Fruit fly (Drosophila melanogaster) whole organism, embryonic: ENCODE results near the gene CG5021.

Source experiments
- ATbp ChIP-seq: fragments of 200-800 bp; sonication (Bioruptor generic); optimal IDR thresholded peaks from 2 replicates; lab custom pipeline; 2017; ENCODE audit warnings: missing biosample characterization, mild to moderate bottlenecking, missing genetic modification characterization, missing genetic modification reagents
- Atf6 ChIP-seq: fragments of 200-800 bp; sonication (Bioruptor generic); IDR thresholded peaks from 2 replicates; pipeline ENCODE4 v1.3.6; 2022; ENCODE audit warnings: missing biosample characterization, missing genetic modification characterization
- C15 ChIP-seq: fragments of 200-800 bp; sonication (Bioruptor generic); IDR thresholded peaks from 3 replicates; pipeline ENCODE4 v1.3.6; 2022; ENCODE audit warnings: missing biosample characterization, missing genetic modification characterization
- CG10366 ChIP-seq: fragments of 200-800 bp; sonication (Bioruptor generic); IDR thresholded peaks from 2 replicates; pipeline ENCODE4 v1.3.6; 2022; ENCODE audit warnings: missing biosample characterization, missing genetic modification characterization
- CG11398 ChIP-seq: fragments of 200-800 bp; sonication (Bioruptor generic); optimal IDR thresholded peaks from 2 replicates; lab custom pipeline; 2016; ENCODE audit warnings: missing biosample characterization, missing genetic modification characterization
- CG12071 ChIP-seq: fragments of 200-800 bp; sonication (Bioruptor generic); optimal IDR thresholded peaks from 3 replicates; lab custom pipeline; 2018; ENCODE audit warnings: missing biosample characterization, mild to moderate bottlenecking, missing genetic modification characterization
- CG1233 ChIP-seq: fragments of 200-800 bp; sonication (Bioruptor generic); optimal IDR thresholded peaks from 4 replicates; lab custom pipeline; 2018; ENCODE audit warnings: missing biosample characterization, mild to moderate bottlenecking, missing genetic modification characterization
- CG12659 ChIP-seq: fragments of 200-800 bp; sonication (Bioruptor generic); optimal IDR thresholded peaks from 3 replicates; lab custom pipeline; 2017; ENCODE audit warnings: mild to moderate bottlenecking, missing biosample characterization, missing genetic modification reagents, missing genetic modification characterization
- CG12942 ChIP-seq: fragments of 200-800 bp; sonication (Bioruptor generic); optimal IDR thresholded peaks from 3 replicates; lab custom pipeline; 2016; ENCODE audit warnings: missing biosample characterization, missing genetic modification characterization
- CG15269 ChIP-seq: fragments of 200-800 bp; sonication (Bioruptor generic); optimal IDR thresholded peaks from 2 replicates; lab custom pipeline; 2018; ENCODE audit warnings: missing biosample characterization, mild to moderate bottlenecking, missing genetic modification characterization, moderate library complexity
- CG18619 ChIP-seq: fragments of 200-800 bp; sonication (Bioruptor generic); optimal IDR thresholded peaks from 3 replicates; lab custom pipeline; 2017; ENCODE audit warnings: missing biosample characterization, mild to moderate bottlenecking, missing genetic modification characterization
- CG18764 ChIP-seq: fragments of 200-800 bp; sonication (Bioruptor generic); optimal IDR thresholded peaks from 3 replicates; lab custom pipeline; 2016; ENCODE audit warnings: missing biosample characterization, missing genetic modification characterization
- CG34422 ChIP-seq: fragments of 200-800 bp; sonication (Bioruptor generic); IDR thresholded peaks from 3 replicates; pipeline ENCODE4 v1.3.6; 2022; ENCODE audit warnings: missing biosample characterization, missing genetic modification characterization
- CG4707 ChIP-seq: fragments of 200-800 bp; sonication (Bioruptor generic); optimal IDR thresholded peaks from 2 replicates; lab custom pipeline; 2018; ENCODE audit warnings: missing biosample characterization, mild to moderate bottlenecking, missing genetic modification characterization, moderate library complexity
- CG4820 ChIP-seq: fragments of 200-800 bp; sonication (Bioruptor generic); optimal IDR thresholded peaks from 3 replicates; lab custom pipeline; 2016; ENCODE audit warnings: missing biosample characterization, missing genetic modification characterization
- CG6272 ChIP-seq: fragments of 200-800 bp; sonication (Bioruptor generic); IDR thresholded peaks from 2 replicates; pipeline ENCODE4 v1.3.6; 2022; ENCODE audit warnings: missing biosample characterization, missing genetic modification characterization
- CG6683 ChIP-seq: fragments of 200-800 bp; sonication (Bioruptor generic); optimal IDR thresholded peaks from 2 replicates; lab custom pipeline; 2017; ENCODE audit warnings: missing biosample characterization, mild to moderate bottlenecking, missing genetic modification characterization, missing genetic modification reagents
- CG6689 ChIP-seq: fragments of 200-800 bp; sonication (Bioruptor generic); IDR thresholded peaks from 2 replicates; pipeline ENCODE4 v1.3.6; 2022; ENCODE audit warnings: missing biosample characterization, missing genetic modification characterization
- CG7357 ChIP-seq: fragments of 200-800 bp; sonication (Bioruptor generic); IDR thresholded peaks from 3 replicates; pipeline ENCODE4 v1.3.6; 2022; ENCODE audit warnings: missing biosample characterization, missing genetic modification characterization
- CG7839 ChIP-seq: fragments of 200-800 bp; sonication (Bioruptor generic); optimal IDR thresholded peaks from 3 replicates; lab custom pipeline; 2018; ENCODE audit warnings: missing biosample characterization, mild to moderate bottlenecking, missing genetic modification characterization, moderate library complexity
- CG9932 ChIP-seq: fragments of 200-800 bp; sonication (Bioruptor generic); IDR thresholded peaks from 2 replicates; pipeline ENCODE4 v1.3.6; 2022; ENCODE audit warnings: missing biosample characterization, missing genetic modification characterization
- CkIIα-i1 ChIP-seq: fragments of 200-800 bp; sonication (Bioruptor generic); IDR thresholded peaks from 2 replicates; pipeline ENCODE4 v1.3.6; 2022; ENCODE audit warnings: missing biosample characterization, missing genetic modification characterization
- CoRest ChIP-seq: fragments of 200-800 bp; sonication (Bioruptor generic); optimal IDR thresholded peaks from 3 replicates; lab custom pipeline; 2018; ENCODE audit warnings: missing biosample characterization, mild to moderate bottlenecking, missing genetic modification characterization, moderate library complexity
- Dad ChIP-seq: fragments of 200-800 bp; sonication (Bioruptor generic); optimal IDR thresholded peaks from 3 replicates; lab custom pipeline; 2016; ENCODE audit warnings: missing biosample characterization, missing genetic modification characterization
- Elba2 ChIP-seq: fragments of 200-800 bp; sonication (Bioruptor generic); optimal IDR thresholded peaks from 3 replicates; lab custom pipeline; 2016; ENCODE audit warnings: missing biosample characterization, missing genetic modification characterization
- Mad ChIP-seq: fragments of 200-800 bp; sonication (Bioruptor generic); optimal IDR thresholded peaks from 2 replicates; lab custom pipeline; 2016; ENCODE audit warnings: missing biosample characterization, missing genetic modification characterization
- Nf-YA ChIP-seq: fragments of 200-800 bp; sonication (Bioruptor generic); IDR thresholded peaks from 2 replicates; pipeline ENCODE4 v1.3.6; 2022; ENCODE audit warnings: missing biosample characterization, missing genetic modification characterization
- Nf-YB ChIP-seq: fragments of 200-800 bp; sonication (Bioruptor generic); optimal IDR thresholded peaks from 3 replicates; lab custom pipeline; 2019; ENCODE audit warnings: missing biosample characterization, mild to moderate bottlenecking, missing genetic modification characterization, moderate library complexity
- NfI ChIP-seq: fragments of 200-800 bp; sonication (Bioruptor generic); optimal IDR thresholded peaks from 3 replicates; lab custom pipeline; 2018; ENCODE audit warnings: missing biosample characterization, mild to moderate bottlenecking, missing genetic modification characterization, moderate library complexity
- Opbp ChIP-seq: fragments of 200-800 bp; sonication (Bioruptor generic); IDR thresholded peaks from 3 replicates; pipeline ENCODE4 v1.3.6; 2022; ENCODE audit warnings: missing biosample characterization, missing genetic modification characterization; ENCODE audit not compliant: partially characterized antibody
- Ssrp ChIP-seq: fragments of 200-800 bp; sonication (Bioruptor generic); optimal IDR thresholded peaks from 2 replicates; lab custom pipeline; 2018; ENCODE audit warnings: missing biosample characterization, mild to moderate bottlenecking, missing genetic modification characterization, moderate library complexity
- ab ChIP-seq: fragments of 200-800 bp; sonication (Bioruptor generic); optimal IDR thresholded peaks from 2 replicates; lab custom pipeline; 2016; ENCODE audit warnings: missing biosample characterization, missing genetic modification characterization
- al ChIP-seq: fragments of 200-800 bp; sonication (Bioruptor generic); IDR thresholded peaks from 2 replicates; pipeline ENCODE4 v1.3.6; 2022; ENCODE audit warnings: missing biosample characterization, missing genetic modification characterization
- amos ChIP-seq: fragments of 200-800 bp; sonication (Bioruptor generic); IDR thresholded peaks from 2 replicates; pipeline ENCODE4 v1.3.6; 2022; ENCODE audit warnings: missing biosample characterization, missing genetic modification characterization; ENCODE audit not compliant: partially characterized antibody
- chif ChIP-seq, 2 experiments: fragments of 200-800 bp; sonication (Bioruptor generic); optimal IDR thresholded peaks; 3 replicates each; lab custom pipeline; 2016; ENCODE audit warnings: missing biosample characterization in 2 of 2, missing genetic modification characterization in 2 of 2
- crc ChIP-seq: fragments of 200-800 bp; sonication (Bioruptor generic); optimal IDR thresholded peaks from 2 replicates; lab custom pipeline; 2016; ENCODE audit warnings: missing biosample characterization, missing genetic modification characterization
- dpn ChIP-seq, 2 experiments: fragments of 200-800 bp; sonication (Bioruptor generic); optimal IDR thresholded peaks; 3 replicates each; lab custom pipeline; 2016; ENCODE audit warnings: missing biosample characterization in 2 of 2, missing genetic modification characterization in 2 of 2
- gem ChIP-seq: fragments of 200-800 bp; sonication (Bioruptor generic); optimal IDR thresholded peaks from 2 replicates; lab custom pipeline; 2019; ENCODE audit warnings: missing biosample characterization, mild to moderate bottlenecking, missing genetic modification characterization, moderate library complexity
- lab ChIP-seq: fragments of 200-800 bp; sonication (Bioruptor generic); optimal IDR thresholded peaks from 3 replicates; lab custom pipeline; 2017; ENCODE audit warnings: missing biosample characterization, missing genetic modification characterization, mild to moderate bottlenecking, moderate library complexity, missing genetic modification reagents
- lilli ChIP-seq: fragments of 200-800 bp; sonication (Bioruptor generic); optimal IDR thresholded peaks from 3 replicates; lab custom pipeline; 2016; ENCODE audit warnings: missing biosample characterization, missing genetic modification characterization
- nerfin-1 ChIP-seq: fragments of 200-800 bp; sonication (Bioruptor generic); optimal IDR thresholded peaks from 3 replicates; lab custom pipeline; 2019; ENCODE audit warnings: missing biosample characterization, mild to moderate bottlenecking, missing genetic modification characterization, moderate library complexity
- nmo ChIP-seq: fragments of 200-800 bp; sonication (Bioruptor generic); optimal IDR thresholded peaks from 2 replicates; lab custom pipeline; 2018; ENCODE audit warnings: missing biosample characterization, mild to moderate bottlenecking, missing genetic modification characterization, moderate library complexity
- p53 ChIP-seq: fragments of 200-800 bp; sonication (Bioruptor generic); optimal IDR thresholded peaks from 2 replicates; lab custom pipeline; 2016; ENCODE audit warnings: missing biosample characterization, missing genetic modification characterization
- prd ChIP-seq, 3 experiments: fragments of >200 bp in 2 of 3; fragments of 200-800 bp in 1 of 3; sonication (Bioruptor generic) in 1 of 3; optimal IDR thresholded peaks in 2 of 3; IDR thresholded peaks in 1 of 3; 2 replicates in 2 of 3; 3 replicates in 1 of 3; pipeline versions ENCODE4 v1.3.6 to Lab custom; 2017 to 2022; ENCODE audit warnings: missing biosample characterization in 1 of 3, missing genetic modification characterization in 1 of 3
- psq ChIP-seq: fragments of 200-800 bp; sonication (Bioruptor generic); optimal IDR thresholded peaks from 2 replicates; lab custom pipeline; 2017; ENCODE audit warnings: missing biosample characterization, missing genetic modification characterization
- ranshi ChIP-seq: fragments of 200-800 bp; sonication (Bioruptor generic); IDR thresholded peaks from 2 replicates; pipeline ENCODE4 v1.3.6; 2022; ENCODE audit warnings: missing biosample characterization, missing genetic modification characterization
- tup ChIP-seq: fragments of 200-800 bp; sonication (Bioruptor generic); optimal IDR thresholded peaks from 2 replicates; lab custom pipeline; 2016; ENCODE audit warnings: missing biosample characterization, mild to moderate bottlenecking, missing genetic modification characterization, moderate library complexity
- vnd ChIP-seq: fragments of 200-800 bp; sonication (Bioruptor generic); IDR thresholded peaks from 3 replicates; pipeline ENCODE4 v1.3.6; 2022; ENCODE audit warnings: missing biosample characterization, missing genetic modification characterization; ENCODE audit not compliant: partially characterized antibody
- wor ChIP-seq: fragments of 200-800 bp; sonication (Bioruptor generic); IDR thresholded peaks from 2 replicates; pipeline ENCODE4 v1.3.6; 2022; ENCODE audit warnings: missing biosample characterization, missing genetic modification characterization

The CG5021 gene

dm6 chr3L:8996173-8996767 lies 29.6 kb downstream of the CG5021 start (continued):
- TF ChIP-seq chif (GFP tag; optimal IDR thresholded peaks at IDR 0.05; lab: Kevin White, UChicago) (peak; percentile 20 to 62), ab (no peak), CG7357 (GFP tag; lab: Robert Waterston, UW) (peak; percentile 48; the same call in 1 of the 3 replicates), CG12942 (GFP tag; lab: Kevin White, UChicago) (peak; percentile 41), tup (peak; percentile 30), Nf-YB (no peak), Dad (no peak), CG10366 (peak; percentile 65), lilli (GFP tag; lab: Kevin White, UChicago) (peak; percentile 68), p53 (GFP tag; lab: Kevin White, UChicago) (no peak), CG6689 (peak; percentile 70), C15 (no peak), CoRest (tag; lab: Kevin White, UChicago) (no peak), Atf6 (GFP tag; lab: Robert Waterston, UW) (no peak), CG7839 (peak; percentile 73), ranshi (peak; percentile 62; the same call in 1 of the 2 replicates), CG6683 (GFP tag; lab: Kevin White, UChicago) (no peak), nerfin-1 (tag; lab: Kevin White, UChicago) (peak; percentile 35), CkIIα-i1 (no peak), dpn (GFP tag; optimal IDR thresholded peaks at IDR 0.05; lab: Kevin White, UChicago) (peak; percentile 37 to 71), CG18619 (peak; percentile 23), nmo (GFP tag; lab: Kevin White, UChicago) (peak; percentile 69), vnd (no peak), Mad (GFP tag; lab: Kevin White, UChicago) (peak; percentile 7), crc (GFP tag; lab: Kevin White, UChicago) (no peak), CG11398 (GFP tag; lab: Kevin White, UChicago) (no peak), gem (no peak), wor (peak; percentile 60), amos (GFP tag; lab: Robert Waterston, UW) (no peak), Elba2 (GFP tag; lab: Kevin White, UChicago) (no peak), CG1233 (GFP tag; lab: Kevin White, UChicago) (peak; percentile 39), al (GFP tag; lab: Robert Waterston, UW) (peak; percentile 47; the same call in 1 of the 2 replicates), CG6272 (0 out of 2 replicates have a peak, but pooled peaks have one; percentile 42), CG18764 (GFP tag; lab: Kevin White, UChicago) (peak; percentile 9), CG34422 (GFP tag; lab: Robert Waterston, UW) (peak; percentile 57; the same call in 1 of the 3 replicates), lab (GFP tag; lab: Kevin White, UChicago) (no peak), psq (GFP tag; lab: Kevin White, UChicago) (no peak), CG12071 (GFP tag; lab: Kevin White, UChicago) (no peak), Nf-YA (GFP tag; lab: Robert Waterston, UW) (0 out of 2 replicates have a peak, but pooled peaks have one; percentile 24), Ssrp (tag; lab: Kevin White, UChicago) (peak; percentile 72), ATbp (GFP tag; lab: Kevin White, UChicago) (peak; percentile 65), CG4820 (peak; percentile 30), Opbp (GFP tag; lab: Robert Waterston, UW) (no peak), CG4707 (GFP tag; lab: Kevin White, UChicago) (peak; percentile 51), CG9932 (GFP tag; lab: Robert Waterston, UW) (peak; percentile 58), CG12659 (GFP tag; lab: Kevin White, UChicago) (peak; percentile 26), prd (optimal IDR thresholded peaks at IDR 0.05; lab: Kevin White, UChicago) (no peak), prd (GFP tag; IDR thresholded peaks at IDR 0.05; lab: Robert Waterston, UW) (peak; percentile 78), CG15269 (no peak), NfI (GFP tag; lab: Kevin White, UChicago) (no peak)
